Fruit fly (Drosophila melanogaster) whole organism, embryonic: Measurements from ENCODE around the gene CG5104.
A peak's percentile ranks its signal among the peaks of the same experiment; 100 is the strongest.

Experiments used
- Blimp-1 ChIP-seq: fragments of 200-800 bp; sonication (Bioruptor generic); optimal IDR thresholded peaks from 3 replicates; lab custom pipeline; 2018; ENCODE audit warnings: missing biosample characterization, missing genetic modification characterization, mild to moderate bottlenecking, moderate library complexity, missing genetic modification reagents
- CG10366 ChIP-seq: fragments of 200-800 bp; sonication (Bioruptor generic); IDR thresholded peaks from 2 replicates; pipeline ENCODE4 v1.3.6; 2022; ENCODE audit warnings: missing biosample characterization, missing genetic modification characterization
- CG10565 ChIP-seq: fragments of 200-800 bp; sonication (Bioruptor generic); optimal IDR thresholded peaks from 3 replicates; lab custom pipeline; 2016; ENCODE audit warnings: missing biosample characterization, mild to moderate bottlenecking, missing genetic modification characterization
- CG11085 ChIP-seq: fragments of 200-800 bp; sonication (Bioruptor generic); IDR thresholded peaks from 2 replicates; pipeline ENCODE4 v1.3.6; 2022; ENCODE audit warnings: missing biosample characterization, missing genetic modification characterization
- CG12071 ChIP-seq: fragments of 200-800 bp; sonication (Bioruptor generic); optimal IDR thresholded peaks from 3 replicates; lab custom pipeline; 2018; ENCODE audit warnings: missing biosample characterization, mild to moderate bottlenecking, missing genetic modification characterization
- CG14860 ChIP-seq: fragments of 200-800 bp; sonication (Bioruptor generic); IDR thresholded peaks from 3 replicates; pipeline ENCODE4 v1.3.6; 2022; ENCODE audit warnings: missing biosample characterization, missing genetic modification characterization; ENCODE audit not compliant: partially characterized antibody
- CG1529 ChIP-seq: fragments of 200-800 bp; sonication (Bioruptor generic); optimal IDR thresholded peaks from 3 replicates; lab custom pipeline; 2018; ENCODE audit warnings: missing biosample characterization, missing genetic modification characterization
- CG18619 ChIP-seq: fragments of 200-800 bp; sonication (Bioruptor generic); optimal IDR thresholded peaks from 3 replicates; lab custom pipeline; 2017; ENCODE audit warnings: missing biosample characterization, mild to moderate bottlenecking, missing genetic modification characterization
- CG2875 ChIP-seq: fragments of 200-800 bp; sonication (Bioruptor generic); optimal IDR thresholded peaks from 2 replicates; lab custom pipeline; 2017; ENCODE audit warnings: missing biosample characterization, mild to moderate bottlenecking, missing genetic modification characterization, missing genetic modification reagents
- CG3065 ChIP-seq: fragments of 200-800 bp; sonication (Bioruptor generic); optimal IDR thresholded peaks from 2 replicates; lab custom pipeline; 2016; ENCODE audit warnings: missing biosample characterization, missing genetic modification characterization
- CG3838 ChIP-seq: fragments of 200-800 bp; sonication (Bioruptor generic); optimal IDR thresholded peaks from 3 replicates; lab custom pipeline; 2016; ENCODE audit warnings: missing biosample characterization, missing genetic modification characterization
- CG5953 ChIP-seq: fragments of 200-800 bp; sonication (Bioruptor generic); IDR thresholded peaks from 2 replicates; pipeline ENCODE4 v1.3.6; 2022; ENCODE audit warnings: missing biosample characterization, missing genetic modification characterization
- CG8089 ChIP-seq: fragments of 200-800 bp; sonication (Bioruptor generic); optimal IDR thresholded peaks from 3 replicates; lab custom pipeline; 2016; ENCODE audit warnings: missing biosample characterization, missing genetic modification characterization
- CG8290 ChIP-seq, 3 experiments: fragments of 200-800 bp; sonication (Bioruptor generic); optimal IDR thresholded peaks; 2 replicates each; lab custom pipeline; 2016 to 2019; ENCODE audit warnings: missing biosample characterization in 3 of 3, missing genetic modification characterization in 3 of 3, mild to moderate bottlenecking in 2 of 3, moderate library complexity in 1 of 3
- CG8359 ChIP-seq: fragments of 200-800 bp; sonication (Bioruptor generic); optimal IDR thresholded peaks from 2 replicates; lab custom pipeline; 2017; ENCODE audit warnings: missing biosample characterization, mild to moderate bottlenecking, missing genetic modification characterization, borderline replicate concordance
- Deaf1 ChIP-seq: fragments of 200-800 bp; optimal IDR thresholded peaks from 3 replicates; lab custom pipeline; 2019; ENCODE audit warnings: missing biosample characterization, mild to moderate bottlenecking, missing genetic modification characterization, moderate library complexity
- Dek ChIP-seq: fragments of 200-800 bp; sonication (Bioruptor generic); optimal IDR thresholded peaks from 3 replicates; lab custom pipeline; 2019; ENCODE audit warnings: missing biosample characterization, mild to moderate bottlenecking, missing genetic modification characterization, moderate library complexity
- Dip2 ChIP-seq: fragments of 200-800 bp; sonication (Bioruptor generic); IDR thresholded peaks from 2 replicates; pipeline ENCODE4 v1.3.6; 2022; ENCODE audit warnings: missing biosample characterization, missing genetic modification characterization
- E2f2 ChIP-seq: fragments of 200-800 bp; sonication (Bioruptor generic); IDR thresholded peaks from 2 replicates; pipeline ENCODE4 v1.3.6; 2022; ENCODE audit warnings: missing biosample characterization, missing genetic modification characterization
- Gug ChIP-seq: fragments of 200-800 bp; sonication (Bioruptor generic); IDR thresholded peaks from 4 replicates; pipeline ENCODE4 v1.3.6; 2022; ENCODE audit warnings: missing biosample characterization, missing genetic modification characterization
- Myb ChIP-seq: fragments of 200-800 bp; sonication (Bioruptor generic); optimal IDR thresholded peaks from 2 replicates; lab custom pipeline; 2016; ENCODE audit warnings: missing biosample characterization, missing genetic modification characterization
- NK7.1 ChIP-seq: fragments of 200-800 bp; sonication (Bioruptor generic); optimal IDR thresholded peaks from 3 replicates; lab custom pipeline; 2016; ENCODE audit warnings: missing biosample characterization, missing genetic modification characterization
- Sry-β ChIP-seq: fragments of 200-800 bp; sonication (Bioruptor generic); optimal IDR thresholded peaks from 2 replicates; lab custom pipeline; 2018; ENCODE audit warnings: missing biosample characterization, mild to moderate bottlenecking, missing genetic modification characterization, moderate library complexity
- Sry-δ ChIP-seq: fragments of 200-800 bp; sonication (Bioruptor generic); optimal IDR thresholded peaks from 2 replicates; lab custom pipeline; 2016; ENCODE audit warnings: missing biosample characterization, missing genetic modification characterization
- Ssrp ChIP-seq: fragments of 200-800 bp; sonication (Bioruptor generic); optimal IDR thresholded peaks from 2 replicates; lab custom pipeline; 2018; ENCODE audit warnings: missing biosample characterization, mild to moderate bottlenecking, missing genetic modification characterization, moderate library complexity
- Xrp1 ChIP-seq: fragments of 200-800 bp; sonication (Bioruptor generic); IDR thresholded peaks from 2 replicates; pipeline ENCODE4 v1.3.6; 2022; ENCODE audit warnings: missing biosample characterization, missing genetic modification characterization
- al ChIP-seq: fragments of 200-800 bp; sonication (Bioruptor generic); IDR thresholded peaks from 2 replicates; pipeline ENCODE4 v1.3.6; 2022; ENCODE audit warnings: missing biosample characterization, missing genetic modification characterization
- az2 ChIP-seq: fragments of 200-800 bp; sonication (Bioruptor generic); optimal IDR thresholded peaks from 3 replicates; lab custom pipeline; 2016; ENCODE audit warnings: missing biosample characterization, missing genetic modification characterization
- bbx ChIP-seq: fragments of 200-800 bp; sonication (Bioruptor generic); IDR thresholded peaks from 2 replicates; pipeline ENCODE4 v1.3.6; 2022; ENCODE audit warnings: missing biosample characterization, missing genetic modification characterization; ENCODE audit not compliant: partially characterized antibody
- bcd ChIP-seq: fragments of 200-800 bp; sonication (Bioruptor generic); optimal IDR thresholded peaks from 2 replicates; lab custom pipeline; 2017; ENCODE audit warnings: missing biosample characterization, mild to moderate bottlenecking, missing genetic modification characterization
- bigmax ChIP-seq: fragments of 200-800 bp; sonication (Bioruptor generic); optimal IDR thresholded peaks from 2 replicates; lab custom pipeline; 2018; ENCODE audit warnings: missing biosample characterization, mild to moderate bottlenecking, missing genetic modification characterization
- btn ChIP-seq: fragments of 200-800 bp; sonication (Bioruptor generic); optimal IDR thresholded peaks from 2 replicates; lab custom pipeline; 2016; ENCODE audit warnings: missing biosample characterization, missing genetic modification characterization
- cas ChIP-seq: fragments of 200-800 bp; sonication (Bioruptor generic); IDR thresholded peaks from 2 replicates; pipeline ENCODE4 v1.3.6; 2022; ENCODE audit warnings: missing biosample characterization, missing genetic modification characterization
- chif ChIP-seq, 2 experiments: fragments of 200-800 bp; sonication (Bioruptor generic); optimal IDR thresholded peaks; 3 replicates each; lab custom pipeline; 2016; ENCODE audit warnings: missing biosample characterization in 2 of 2, missing genetic modification characterization in 2 of 2
- dm ChIP-seq: fragments of 200-800 bp; sonication (Bioruptor generic); optimal IDR thresholded peaks from 3 replicates; lab custom pipeline; 2016; ENCODE audit warnings: missing biosample characterization, missing genetic modification characterization
- dpn ChIP-seq, 2 experiments: fragments of 200-800 bp; sonication (Bioruptor generic); optimal IDR thresholded peaks; 3 replicates each; lab custom pipeline; 2016; ENCODE audit warnings: missing biosample characterization in 2 of 2, missing genetic modification characterization in 2 of 2
- gcm ChIP-seq: fragments of 200-800 bp; sonication (Bioruptor generic); optimal IDR thresholded peaks from 2 replicates; lab custom pipeline; 2019; ENCODE audit warnings: missing biosample characterization, mild to moderate bottlenecking, missing genetic modification characterization, moderate library complexity
- h ChIP-seq: fragments of >200 bp; optimal IDR thresholded peaks from 2 replicates; lab custom pipeline; 2017
- lbe ChIP-seq: fragments of 200-800 bp; sonication (Bioruptor generic); optimal IDR thresholded peaks from 2 replicates; lab custom pipeline; 2016; ENCODE audit warnings: missing biosample characterization, mild to moderate bottlenecking, missing genetic modification characterization
- lola ChIP-seq, 3 experiments: fragments of >200 bp in 2 of 3; fragments of 200-800 bp in 1 of 3; sonication (Bioruptor generic) in 1 of 3; optimal IDR thresholded peaks; 2 replicates each; lab custom pipeline; 2017 to 2019; ENCODE audit warnings: missing biosample characterization in 3 of 3, missing genetic modification characterization in 3 of 3, mild to moderate bottlenecking in 1 of 3, moderate library complexity in 1 of 3
- onecut ChIP-seq: fragments of 200-800 bp; sonication (Bioruptor generic); IDR thresholded peaks from 2 replicates; pipeline ENCODE4 v1.3.6; 2022; ENCODE audit warnings: missing biosample characterization, missing genetic modification characterization
- phol ChIP-seq: fragments of 200-800 bp; sonication (Bioruptor generic); optimal IDR thresholded peaks from 3 replicates; lab custom pipeline; 2018; ENCODE audit warnings: missing biosample characterization, mild to moderate bottlenecking, missing genetic modification characterization, moderate library complexity
- pros ChIP-seq: fragments of 200-800 bp; sonication (Bioruptor generic); optimal IDR thresholded peaks from 3 replicates; lab custom pipeline; 2019; ENCODE audit warnings: missing biosample characterization, mild to moderate bottlenecking, missing genetic modification characterization, moderate library complexity
- pzg ChIP-seq: fragments of 200-800 bp; sonication (Bioruptor generic); optimal IDR thresholded peaks from 3 replicates; lab custom pipeline; 2018; ENCODE audit warnings: missing biosample characterization, mild to moderate bottlenecking, missing genetic modification characterization, moderate library complexity
- seq ChIP-seq: fragments of 200-800 bp; sonication (Bioruptor generic); IDR thresholded peaks from 2 replicates; pipeline ENCODE4 v1.3.6; 2022; ENCODE audit warnings: missing biosample characterization, missing genetic modification characterization
- slbo ChIP-seq: fragments of 200-800 bp; sonication (Bioruptor generic); IDR thresholded peaks from 2 replicates; pipeline ENCODE4 v1.3.6; 2022; ENCODE audit warnings: missing biosample characterization, missing genetic modification characterization
- slp2 ChIP-seq: fragments of 200-800 bp; sonication (Bioruptor generic); optimal IDR thresholded peaks from 2 replicates; lab custom pipeline; 2016; ENCODE audit warnings: missing biosample characterization, missing genetic modification characterization
- zfh2 ChIP-seq: fragments of 200-800 bp; sonication (Bioruptor generic); optimal IDR thresholded peaks from 2 replicates; lab custom pipeline; 2016; ENCODE audit warnings: missing biosample characterization, missing genetic modification characterization

The CG5104 gene

dm6 chr3L:20493417-20494261 is 27.2 kb upstream of the CG5104 start (continued):
- peak; percentile 69 for TF ChIP-seq bcd
- peak; percentile 52 for TF ChIP-seq gcm (GFP tag; lab: Kevin White, UChicago)
- TF ChIP-seq CG3838 = peak; percentile 37
- TF ChIP-seq zfh2 (GFP tag; lab: Kevin White, UChicago) = peak; percentile 39
- TF ChIP-seq Dek (tag; lab: Kevin White, UChicago) = peak; percentile 78
- no peak for TF ChIP-seq Gug (GFP tag; lab: Robert Waterston, UW)
- no peak for TF ChIP-seq CG8089
- TF ChIP-seq CG3065 (GFP tag; lab: Kevin White, UChicago) = no peak
- TF ChIP-seq CG10565 (GFP tag; lab: Kevin White, UChicago) = no peak
- TF ChIP-seq lola (GFP tag; optimal IDR thresholded peaks at IDR 0.05; lab: Kevin White, UChicago) = peak in 1 of 3 experiments; percentile 20
- no peak for TF ChIP-seq pros (GFP tag; lab: Kevin White, UChicago)
- TF ChIP-seq dpn (GFP tag; optimal IDR thresholded peaks at IDR 0.05; lab: Kevin White, UChicago) = peak; percentile 2 to 58
- no peak for TF ChIP-seq CG8359 (GFP tag; lab: Kevin White, UChicago)
- no peak for TF ChIP-seq Dip2 (GFP tag; lab: Robert Waterston, UW)
- TF ChIP-seq az2 (GFP tag; lab: Kevin White, UChicago) = peak; percentile 50
- no peak for TF ChIP-seq h (lab: Kevin White, UChicago)
- peak in 1 of 2 experiments; percentile 37 for TF ChIP-seq chif (GFP tag; optimal IDR thresholded peaks at IDR 0.05; lab: Kevin White, UChicago)
- TF ChIP-seq Xrp1 (GFP tag; lab: Robert Waterston, UW) = peak; percentile 79
- peak; percentile 36; the same call in 1 of the 2 replicates for TF ChIP-seq CG5953 (GFP tag; lab: Robert Waterston, UW)
- TF ChIP-seq btn (GFP tag; lab: Kevin White, UChicago) = peak; percentile 15
- TF ChIP-seq E2f2 (GFP tag; lab: Robert Waterston, UW) = peak; percentile 56; the same call in 1 of the 2 replicates
- TF ChIP-seq CG1529 (GFP tag; lab: Kevin White, UChicago) = peak; percentile 10
- no peak for TF ChIP-seq bbx (GFP tag; lab: Robert Waterston, UW)
- no peak for TF ChIP-seq CG12071
- no peak for TF ChIP-seq pzg (GFP tag; lab: Kevin White, UChicago)
- TF ChIP-seq slbo (GFP tag; lab: Robert Waterston, UW) = peak; percentile 83
- TF ChIP-seq CG8290 (GFP tag; optimal IDR thresholded peaks at IDR 0.05; lab: Kevin White, UChicago) = no peak
- TF ChIP-seq CG8290 (tag; optimal IDR thresholded peaks at IDR 0.05; lab: Kevin White, UChicago) = peak in 1 of 2 experiments; percentile 48
- no peak for TF ChIP-seq Sry-β (GFP tag; lab: Kevin White, UChicago)
- TF ChIP-seq bigmax (GFP tag; lab: Kevin White, UChicago) = no peak
- TF ChIP-seq CG2875 (GFP tag; lab: Kevin White, UChicago) = no peak
- TF ChIP-seq seq (GFP tag; lab: Robert Waterston, UW) = peak; percentile 66
- no peak for TF ChIP-seq Sry-δ
- peak; percentile 74 for TF ChIP-seq Deaf1 (tag; lab: Kevin White, UChicago)
- peak; percentile 43 for TF ChIP-seq onecut (GFP tag; lab: Robert Waterston, UW)
- TF ChIP-seq Blimp-1 (GFP tag; lab: Kevin White, UChicago) = peak; percentile 42
- no peak for TF ChIP-seq NK7.1
- peak; percentile 77 for TF ChIP-seq CG10366 (GFP tag; lab: Robert Waterston, UW)
- TF ChIP-seq dm (GFP tag; lab: Kevin White, UChicago) = no peak
- TF ChIP-seq CG11085 (GFP tag; lab: Robert Waterston, UW) = peak; percentile 58; the same call in 1 of the 2 replicates
- TF ChIP-seq slp2 = peak; percentile 28
- peak; percentile 75 for TF ChIP-seq al (GFP tag; lab: Robert Waterston, UW)
- TF ChIP-seq phol (tag; lab: Kevin White, UChicago) = peak; percentile 68
- peak; percentile 12 for TF ChIP-seq Myb (GFP tag; lab: Kevin White, UChicago)
- TF ChIP-seq CG18619 (GFP tag; lab: Kevin White, UChicago) = peak; percentile 54
- TF ChIP-seq CG14860 (GFP tag; lab: Robert Waterston, UW) = no peak
- TF ChIP-seq lbe (GFP tag; lab: Kevin White, UChicago) = peak; percentile 88
- no peak; the same call in 1 of the 2 replicates for TF ChIP-seq cas
- TF ChIP-seq Ssrp (tag; lab: Kevin White, UChicago) = peak; percentile 56
